Worm (Caenorhabditis elegans) whole organism, L1 larva: ENCODE results near the gene srx-119.
"Not testable (repeated sequence)": the region's sequence is repeated elsewhere in the genome, so short reads cannot be mapped to it uniquely, and the experiment has no call there.

ENCODE experiments used
- fos-1 ChIP-seq: fragments of 150-350 bp; optimal IDR thresholded peaks from 2 replicates; lab custom pipeline; 2014; ENCODE audit warnings: missing biosample characterization, missing genetic modification characterization
- nhr-71 ChIP-seq: sonication (generic microtip); optimal IDR thresholded peaks from 2 replicates; lab custom pipeline; 2016; ENCODE audit warnings: mild to moderate bottlenecking, missing genetic modification characterization, moderate library complexity, missing compliant biosample characterization
- nhr-76 ChIP-seq: sonication (generic microtip); optimal IDR thresholded peaks from 2 replicates; lab custom pipeline; 2017; ENCODE audit warnings: missing biosample characterization, missing genetic modification characterization
- ztf-11 ChIP-seq, 2 experiments: sonication (generic microtip); optimal IDR thresholded peaks; 2 replicates each; lab custom pipeline; 2016 to 2017; ENCODE audit warnings: missing genetic modification characterization in 2 of 2, missing biosample characterization in 1 of 2, missing compliant biosample characterization in 1 of 2

DNA sequence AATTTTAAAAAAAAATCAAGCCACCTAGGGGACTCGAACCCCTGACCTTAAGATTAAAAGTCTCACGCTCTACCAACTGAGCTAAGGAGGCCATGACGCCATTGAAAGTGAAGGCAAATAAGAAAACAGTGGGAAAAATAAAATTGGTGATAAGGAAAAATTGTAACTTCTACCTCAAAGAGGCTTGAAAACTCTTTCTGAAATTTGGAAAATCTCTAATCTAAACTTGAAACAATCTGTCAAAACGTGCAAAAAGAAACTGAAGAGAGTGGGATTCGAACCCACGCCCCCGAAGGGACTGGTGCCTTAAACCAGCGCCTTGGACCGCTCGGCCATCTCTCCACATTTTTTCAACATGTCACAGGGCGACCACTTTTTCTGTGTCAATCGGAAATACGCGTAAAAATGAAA lies 13.6 kb downstream of the srx-119 start:
- TF ChIP-seq ztf-11 (tag; optimal IDR thresholded peaks at IDR 0.05; lab: Kevin White, UChicago); nhr-76; fos-1 (tag; lab: Kevin White, UChicago): not testable (repeated sequence)
- TF ChIP-seq nhr-71 (tag; lab: Kevin White, UChicago): peak; percentile 31
